Fruit fly (Drosophila melanogaster) whole organism, embryonic: ENCODE results near the gene CG15143.

Experiments
- B-H1 ChIP-seq: fragments of 200-800 bp; sonication (Bioruptor generic); IDR thresholded peaks from 3 replicates; pipeline ENCODE4 v1.3.6; 2022; ENCODE audit warnings: missing biosample characterization, missing genetic modification characterization
- Blimp-1 ChIP-seq: fragments of 200-800 bp; sonication (Bioruptor generic); optimal IDR thresholded peaks from 3 replicates; lab custom pipeline; 2018; ENCODE audit warnings: missing biosample characterization, missing genetic modification characterization, mild to moderate bottlenecking, moderate library complexity, missing genetic modification reagents
- CG10462 ChIP-seq: fragments of 200-800 bp; sonication (Bioruptor generic); optimal IDR thresholded peaks from 2 replicates; lab custom pipeline; 2016; ENCODE audit warnings: missing biosample characterization, missing genetic modification characterization
- CG11695 ChIP-seq: fragments of 200-800 bp; sonication (Bioruptor generic); IDR thresholded peaks from 3 replicates; pipeline ENCODE4 v1.3.6; 2022; ENCODE audit warnings: missing biosample characterization, missing genetic modification characterization
- CG12659 ChIP-seq: fragments of 200-800 bp; sonication (Bioruptor generic); optimal IDR thresholded peaks from 3 replicates; lab custom pipeline; 2017; ENCODE audit warnings: mild to moderate bottlenecking, missing biosample characterization, missing genetic modification reagents, missing genetic modification characterization
- CG14860 ChIP-seq: fragments of 200-800 bp; sonication (Bioruptor generic); IDR thresholded peaks from 3 replicates; pipeline ENCODE4 v1.3.6; 2022; ENCODE audit warnings: missing biosample characterization, missing genetic modification characterization; ENCODE audit not compliant: partially characterized antibody
- CG16813 ChIP-seq: fragments of 200-800 bp; sonication (Bioruptor generic); IDR thresholded peaks from 3 replicates; pipeline ENCODE4 v1.3.6; 2022; ENCODE audit warnings: missing biosample characterization, missing genetic modification characterization; ENCODE audit not compliant: partially characterized antibody
- CG17359 ChIP-seq: fragments of 200-800 bp; sonication (Bioruptor generic); optimal IDR thresholded peaks from 3 replicates; lab custom pipeline; 2018; ENCODE audit warnings: missing biosample characterization, mild to moderate bottlenecking, missing genetic modification characterization, moderate library complexity
- CG17802 ChIP-seq: fragments of 200-800 bp; sonication (Bioruptor generic); optimal IDR thresholded peaks from 2 replicates; lab custom pipeline; 2018; ENCODE audit warnings: missing biosample characterization, mild to moderate bottlenecking, missing genetic modification characterization, moderate library complexity
- CG17829 ChIP-seq: fragments of 200-800 bp; optimal IDR thresholded peaks from 2 replicates; lab custom pipeline; 2019; ENCODE audit warnings: missing biosample characterization, mild to moderate bottlenecking, missing genetic modification characterization, moderate library complexity
- CG30020 ChIP-seq: fragments of 200-800 bp; optimal IDR thresholded peaks from 2 replicates; lab custom pipeline; 2019; ENCODE audit warnings: missing biosample characterization, mild to moderate bottlenecking, missing genetic modification characterization, moderate library complexity
- CG32767 ChIP-seq: fragments of 200-800 bp; sonication (Bioruptor generic); IDR thresholded peaks from 2 replicates; pipeline ENCODE4 v1.3.6; 2022; ENCODE audit warnings: missing biosample characterization, missing genetic modification characterization
- CG34224 ChIP-seq: fragments of 200-800 bp; sonication (Bioruptor generic); IDR thresholded peaks from 3 replicates; pipeline ENCODE4 v1.3.6; 2022; ENCODE audit warnings: missing biosample characterization, missing genetic modification characterization; ENCODE audit not compliant: partially characterized antibody
- CG3838 ChIP-seq: fragments of 200-800 bp; sonication (Bioruptor generic); optimal IDR thresholded peaks from 3 replicates; lab custom pipeline; 2016; ENCODE audit warnings: missing biosample characterization, missing genetic modification characterization
- CG42726 ChIP-seq: fragments of 200-800 bp; sonication (Bioruptor generic); IDR thresholded peaks from 2 replicates; pipeline ENCODE4 v1.3.6; 2022; ENCODE audit warnings: missing biosample characterization, missing genetic modification characterization; ENCODE audit not compliant: partially characterized antibody
- CG4617 ChIP-seq: fragments of 200-800 bp; sonication (Bioruptor generic); optimal IDR thresholded peaks from 3 replicates; lab custom pipeline; 2016; ENCODE audit warnings: missing biosample characterization, missing genetic modification characterization, borderline replicate concordance
- CG6791 ChIP-seq: fragments of 200-800 bp; sonication (Bioruptor generic); IDR thresholded peaks from 3 replicates; pipeline ENCODE4 v1.3.6; 2022; ENCODE audit warnings: missing biosample characterization, missing genetic modification characterization; ENCODE audit not compliant: partially characterized antibody
- CG7963 ChIP-seq: fragments of 200-800 bp; sonication (Bioruptor generic); IDR thresholded peaks from 3 replicates; pipeline ENCODE4 v1.3.6; 2022; ENCODE audit warnings: missing biosample characterization, missing genetic modification characterization; ENCODE audit not compliant: partially characterized antibody
- CG8290 ChIP-seq, 3 experiments: fragments of 200-800 bp; sonication (Bioruptor generic); optimal IDR thresholded peaks; 2 replicates each; lab custom pipeline; 2016 to 2019; ENCODE audit warnings: missing biosample characterization in 3 of 3, missing genetic modification characterization in 3 of 3, mild to moderate bottlenecking in 2 of 3, moderate library complexity in 1 of 3
- CG8924 ChIP-seq: fragments of 200-800 bp; optimal IDR thresholded peaks from 3 replicates; lab custom pipeline; 2019; ENCODE audit warnings: missing biosample characterization, mild to moderate bottlenecking, missing genetic modification characterization, moderate library complexity
- Dek ChIP-seq: fragments of 200-800 bp; sonication (Bioruptor generic); optimal IDR thresholded peaks from 3 replicates; lab custom pipeline; 2019; ENCODE audit warnings: missing biosample characterization, mild to moderate bottlenecking, missing genetic modification characterization, moderate library complexity
- Dll ChIP-seq: fragments of 200-800 bp; sonication (Bioruptor generic); IDR thresholded peaks from 4 replicates; pipeline ENCODE4 v1.3.6; 2022; ENCODE audit warnings: missing biosample characterization, missing genetic modification characterization; ENCODE audit not compliant: partially characterized antibody
- Dp ChIP-seq: fragments of 200-800 bp; sonication (Bioruptor generic); optimal IDR thresholded peaks from 2 replicates; lab custom pipeline; 2018; ENCODE audit warnings: missing biosample characterization, mild to moderate bottlenecking, missing genetic modification characterization, moderate library complexity
- E2f2 ChIP-seq: fragments of 200-800 bp; sonication (Bioruptor generic); IDR thresholded peaks from 2 replicates; pipeline ENCODE4 v1.3.6; 2022; ENCODE audit warnings: missing biosample characterization, missing genetic modification characterization
- HLH4C ChIP-seq: fragments of 200-800 bp; sonication (Bioruptor generic); IDR thresholded peaks from 3 replicates; pipeline ENCODE4 v1.3.6; 2022; ENCODE audit warnings: missing biosample characterization, missing genetic modification characterization; ENCODE audit not compliant: partially characterized antibody
- HmgD ChIP-seq: fragments of 200-800 bp; sonication (Bioruptor generic); optimal IDR thresholded peaks from 3 replicates; lab custom pipeline; 2016; ENCODE audit warnings: missing biosample characterization, missing genetic modification characterization
- Lhr ChIP-seq: fragments of 200-800 bp; sonication (Bioruptor generic); optimal IDR thresholded peaks from 3 replicates; lab custom pipeline; 2017; ENCODE audit warnings: mild to moderate bottlenecking, missing biosample characterization, missing genetic modification reagents, missing genetic modification characterization
- MBD-R2 ChIP-seq: fragments of 200-800 bp; sonication (Bioruptor generic); IDR thresholded peaks from 2 replicates; pipeline ENCODE4 v1.3.6; 2022; ENCODE audit warnings: missing biosample characterization, missing genetic modification characterization
- Med ChIP-seq: fragments of 200-800 bp; sonication (Bioruptor generic); peaks from one replicate; lab custom pipeline; 2016; ENCODE audit warnings: missing biosample characterization, missing genetic modification characterization, mild to moderate bottlenecking, inconsistent platforms, moderate library complexity
- Opbp ChIP-seq: fragments of 200-800 bp; sonication (Bioruptor generic); IDR thresholded peaks from 3 replicates; pipeline ENCODE4 v1.3.6; 2022; ENCODE audit warnings: missing biosample characterization, missing genetic modification characterization; ENCODE audit not compliant: partially characterized antibody
- Side ChIP-seq: fragments of 200-800 bp; sonication (Bioruptor generic); optimal IDR thresholded peaks from 2 replicates; lab custom pipeline; 2016; ENCODE audit warnings: missing biosample characterization, missing genetic modification characterization
- Sox102F ChIP-seq: fragments of 200-800 bp; sonication (Bioruptor generic); optimal IDR thresholded peaks from 2 replicates; lab custom pipeline; 2018; ENCODE audit warnings: missing biosample characterization, mild to moderate bottlenecking, missing genetic modification characterization, moderate library complexity
- YL-1 ChIP-seq: fragments of 200-800 bp; sonication (Bioruptor generic); optimal IDR thresholded peaks from 3 replicates; lab custom pipeline; 2017; ENCODE audit warnings: missing biosample characterization, mild to moderate bottlenecking, missing genetic modification characterization
- amos ChIP-seq: fragments of 200-800 bp; sonication (Bioruptor generic); IDR thresholded peaks from 2 replicates; pipeline ENCODE4 v1.3.6; 2022; ENCODE audit warnings: missing biosample characterization, missing genetic modification characterization; ENCODE audit not compliant: partially characterized antibody
- ato ChIP-seq: fragments of 200-800 bp; sonication (Bioruptor generic); IDR thresholded peaks from 2 replicates; pipeline ENCODE4 v1.3.6; 2022; ENCODE audit warnings: missing biosample characterization, missing genetic modification characterization; ENCODE audit not compliant: partially characterized antibody
- az2 ChIP-seq: fragments of 200-800 bp; sonication (Bioruptor generic); optimal IDR thresholded peaks from 3 replicates; lab custom pipeline; 2016; ENCODE audit warnings: missing biosample characterization, missing genetic modification characterization
- crp ChIP-seq, 2 experiments: fragments of 200-800 bp; sonication (Bioruptor generic); optimal IDR thresholded peaks; 2 replicates in 1 of 2; 3 replicates in 1 of 2; lab custom pipeline; 2017; ENCODE audit warnings: missing biosample characterization in 2 of 2, missing genetic modification characterization in 2 of 2, mild to moderate bottlenecking in 1 of 2, moderate library complexity in 1 of 2
- dmrt11E ChIP-seq: fragments of 200-800 bp; sonication (Bioruptor generic); optimal IDR thresholded peaks from 3 replicates; lab custom pipeline; 2018; ENCODE audit warnings: missing biosample characterization, mild to moderate bottlenecking, missing genetic modification characterization, moderate library complexity
- gsb-n ChIP-seq: fragments of 200-800 bp; sonication (Bioruptor generic); optimal IDR thresholded peaks from 3 replicates; lab custom pipeline; 2018; ENCODE audit warnings: missing biosample characterization, mild to moderate bottlenecking, missing genetic modification characterization
- hbn ChIP-seq: fragments of 200-800 bp; sonication (Bioruptor generic); IDR thresholded peaks from 2 replicates; pipeline ENCODE4 v1.3.6; 2022; ENCODE audit warnings: missing biosample characterization, missing genetic modification characterization; ENCODE audit not compliant: partially characterized antibody
- insv ChIP-seq, 2 experiments: fragments of 200-800 bp; sonication (Bioruptor generic); optimal IDR thresholded peaks; 3 replicates each; lab custom pipeline; 2016 to 2018; ENCODE audit warnings: missing biosample characterization in 2 of 2, missing genetic modification characterization in 2 of 2
- mld ChIP-seq: fragments of 200-800 bp; sonication (Bioruptor generic); IDR thresholded peaks from 3 replicates; pipeline ENCODE4 v1.3.6; 2022; ENCODE audit warnings: missing biosample characterization, missing genetic modification characterization; ENCODE audit not compliant: partially characterized antibody
- sna ChIP-seq: fragments of 200-800 bp; sonication (Bioruptor generic); IDR thresholded peaks from 2 replicates; pipeline ENCODE4 v1.3.6; 2022; ENCODE audit warnings: missing biosample characterization, missing genetic modification characterization; ENCODE audit not compliant: partially characterized antibody
- unc-4 ChIP-seq: fragments of 200-800 bp; sonication (Bioruptor generic); IDR thresholded peaks from 2 replicates; pipeline ENCODE4 v1.3.6; 2022; ENCODE audit warnings: missing biosample characterization, missing genetic modification characterization; ENCODE audit not compliant: partially characterized antibody
- vfl ChIP-seq: fragments of 200-800 bp; sonication (Bioruptor generic); optimal IDR thresholded peaks from 2 replicates; lab custom pipeline; 2016; ENCODE audit warnings: missing biosample characterization, missing genetic modification characterization
- vnd ChIP-seq: fragments of 200-800 bp; sonication (Bioruptor generic); IDR thresholded peaks from 3 replicates; pipeline ENCODE4 v1.3.6; 2022; ENCODE audit warnings: missing biosample characterization, missing genetic modification characterization; ENCODE audit not compliant: partially characterized antibody
- zen2 ChIP-seq: fragments of 200-800 bp; sonication (Bioruptor generic); IDR thresholded peaks from 3 replicates; pipeline ENCODE4 v1.3.6; 2022; ENCODE audit warnings: missing biosample characterization, missing genetic modification characterization; ENCODE audit not compliant: partially characterized antibody

CG15143 gene

dm6 chr2L:17477710-17478109, 46.6 kb downstream of the CG15143 start, which contains the start of gene cass (continued):
- TF ChIP-seq insv (GFP tag; optimal IDR thresholded peaks at IDR 0.05; lab: Kevin White, UChicago) (peak in 1 of 2 experiments; percentile 25), B-H1 (no peak), mld (GFP tag; lab: Robert Waterston, UW) (peak; percentile 88), crp (GFP tag; optimal IDR thresholded peaks at IDR 0.05; lab: Kevin White, UChicago) (peak in 1 of 2 experiments; percentile 54), CG16813 (peak; percentile 94), CG42726 (GFP tag; lab: Robert Waterston, UW) (peak; percentile 94), Opbp (GFP tag; lab: Robert Waterston, UW) (peak; percentile 94), CG8290 (GFP tag; optimal IDR thresholded peaks at IDR 0.05; lab: Kevin White, UChicago) (peak; percentile 39), CG8290 (tag; optimal IDR thresholded peaks at IDR 0.05; lab: Kevin White, UChicago) (peak in 1 of 2 experiments; percentile 70), hbn (GFP tag; lab: Robert Waterston, UW) (peak; percentile 84), ato (GFP tag; lab: Robert Waterston, UW) (peak; percentile 89), CG12659 (GFP tag; lab: Kevin White, UChicago) (peak; percentile 22), sna (GFP tag; lab: Robert Waterston, UW) (peak; percentile 82), YL-1 (GFP tag; lab: Kevin White, UChicago) (peak; percentile 93), CG14860 (GFP tag; lab: Robert Waterston, UW) (peak; percentile 84), CG4617 (GFP tag; lab: Kevin White, UChicago) (peak; percentile 69), az2 (GFP tag; lab: Kevin White, UChicago) (no peak), Blimp-1 (GFP tag; lab: Kevin White, UChicago) (no peak), Dll (GFP tag; lab: Robert Waterston, UW) (peak; percentile 90), zen2 (GFP tag; lab: Robert Waterston, UW) (peak; percentile 84), CG7963 (GFP tag; lab: Robert Waterston, UW) (peak; percentile 92), vfl (no peak), Side (GFP tag; lab: Kevin White, UChicago) (no peak), CG6791 (GFP tag; lab: Robert Waterston, UW) (peak; percentile 95), Dek (tag; lab: Kevin White, UChicago) (no peak), CG3838 (GFP tag; lab: Kevin White, UChicago) (no peak), CG17802 (tag; lab: Kevin White, UChicago) (no peak), CG8924 (tag; lab: Kevin White, UChicago) (peak; percentile 26), E2f2 (GFP tag; lab: Robert Waterston, UW) (peak; percentile 71), unc-4 (peak; percentile 93), amos (GFP tag; lab: Robert Waterston, UW) (peak; percentile 95), Med (GFP tag; lab: Kevin White, UChicago) (peak; percentile 77), gsb-n (tag; lab: Kevin White, UChicago) (no peak), dmrt11E (tag; lab: Kevin White, UChicago) (peak; percentile 9), Dp (GFP tag; lab: Kevin White, UChicago) (peak; percentile 66), HLH4C (GFP tag; lab: Robert Waterston, UW) (peak; percentile 91), CG11695 (GFP tag; lab: Robert Waterston, UW) (no peak), HmgD (GFP tag; lab: Kevin White, UChicago) (peak; percentile 18), CG30020 (tag; lab: Kevin White, UChicago) (peak; percentile 59), Sox102F (GFP tag; lab: Kevin White, UChicago) (no peak), CG34224 (peak; percentile 92), MBD-R2 (GFP tag; lab: Robert Waterston, UW) (peak; percentile 72), vnd (peak; percentile 88), CG17359 (no peak), CG32767 (GFP tag; lab: Robert Waterston, UW) (0 out of 2 replicates have a peak, but pooled peaks have one; percentile 17), CG10462 (peak; percentile 100), CG17829 (tag; lab: Kevin White, UChicago) (peak; percentile 58), Lhr (GFP tag; lab: Kevin White, UChicago) (peak; percentile 36)
